Worm (Caenorhabditis elegans) whole organism, L2 larva: Measurements from ENCODE around the gene C42C1.3.

Experiments used
- lsy-2 ChIP-seq, 2 experiments: fragments of 150-350 bp in 1 of 2; sonication (generic microtip) in 1 of 2; optimal IDR thresholded peaks; 2 replicates each; lab custom pipeline; 2014 to 2017; ENCODE audit warnings: missing biosample characterization in 2 of 2, missing genetic modification characterization in 2 of 2
- nhr-11 ChIP-seq: fragments of 150-350 bp; optimal IDR thresholded peaks from 2 replicates; lab custom pipeline; 2014; ENCODE audit warnings: missing biosample characterization, missing genetic modification characterization

- TF ChIP-seq lsy-2 (tag; optimal IDR thresholded peaks at IDR 0.05; lab: Kevin White, UChicago) (no peak), nhr-11 (tag; lab: Kevin White, UChicago) (no peak)
Measured at ce11 chrIV:12282873-12283272, 12.6 kb upstream of the C42C1.3 start, which contains the start of gene hpo-12.
